Worm (Caenorhabditis elegans): ENCODE results near the gene bca-2.

Gene bca-2

ce11 chrIV:17108200-17108599, 8.2 kb upstream of the bca-2 start:
- TF ChIP-seq arid-1 (GFP tag; conservative IDR thresholded peaks at IDR 0.05) (0 out of 2 replicates have a peak, but pooled peaks have one; percentile 25), mdl-1 (tag; optimal IDR thresholded peaks at IDR 0.05) (no peak), ZK337.2 (GFP tag; IDR thresholded peaks at IDR 0.05) (0 out of 2 replicates have a peak, but pooled peaks have one; percentile 15)

DNA sequence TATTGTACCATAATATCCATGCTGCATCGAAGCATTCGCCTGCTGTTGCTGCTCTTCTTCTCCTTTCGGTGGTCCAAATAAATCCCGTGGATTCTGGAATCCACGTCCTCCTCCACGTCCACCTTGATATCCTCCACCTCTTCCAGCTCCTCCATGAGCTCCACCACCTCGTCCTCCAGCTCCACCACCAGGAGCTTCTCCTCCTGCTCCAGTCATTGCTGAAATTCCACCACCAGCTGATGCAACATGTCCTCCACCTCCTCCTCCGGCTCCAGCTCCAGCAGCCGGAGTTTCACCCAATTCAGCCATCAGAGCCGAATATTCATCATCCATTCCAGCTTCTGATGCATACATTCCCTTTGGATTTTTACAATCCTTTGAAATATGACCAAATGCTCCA, 5.5 kb upstream of the bca-2 start:
- TF ChIP-seq set-16 (GFP tag; IDR thresholded peaks at IDR 0.05) (peak; percentile 88), aha-1 (tag) (peak; percentile 35), mxl-3 (GFP tag; optimal IDR thresholded peaks at IDR 0.05) (no peak)

ce11 chrIV:17104157-17104872, 4.3 kb upstream of the bca-2 start:
- TF ChIP-seq set-16 (GFP tag; IDR thresholded peaks at IDR 0.05) (peak; percentile 78), tag-97 (GFP tag; IDR thresholded peaks at IDR 0.05) (no peak), dpl-1 (GFP tag; optimal IDR thresholded peaks at IDR 0.05) (peak; percentile 5), egl-43 (GFP tag; IDR thresholded peaks at IDR 0.05) (0 out of 2 replicates have a peak, but pooled peaks have one; percentile 26)

- TF ChIP-seq mdl-1 (tag; optimal IDR thresholded peaks at IDR 0.05) (no peak), dmd-8 (GFP tag; IDR thresholded peaks at IDR 0.05) (no peak), egl-27 (tag; optimal IDR thresholded peaks at IDR 0.05) (no peak), D1046.2 (GFP tag; IDR thresholded peaks at IDR 0.05) (no peak), fos-1 (tag; optimal IDR thresholded peaks at IDR 0.05) (no peak), ztf-11 (tag; optimal IDR thresholded peaks at IDR 0.05) (no peak), tra-1 (GFP tag; IDR thresholded peaks at IDR 0.05) (no peak), F10B5.3 (tag; optimal IDR thresholded peaks at IDR 0.05) (no peak), unc-130 (GFP tag; optimal IDR thresholded peaks at IDR 0.05) (no peak), ctbp-1 (GFP tag; IDR thresholded peaks at IDR 0.05) (no peak), egl-43 (GFP tag; IDR thresholded peaks at IDR 0.05) (no peak), nhr-28 (tag; optimal IDR thresholded peaks at IDR 0.05) (no peak), madf-5 (GFP tag; IDR thresholded peaks at IDR 0.05) (no peak), mes-2 (tag; optimal IDR thresholded peaks at IDR 0.05; ENCODE audit: poor library complexity, severe bottlenecking) (no peak), daf-8 (GFP tag; IDR thresholded peaks at IDR 0.05) (no peak)
Observed at ce11 chrIV:17103615-17104014, 3.6 kb upstream of the bca-2 start, which contains the start of gene Y116A8C.30. Y116A8C.30 (minus strand) TSS chrIV:17103715.

DNA sequence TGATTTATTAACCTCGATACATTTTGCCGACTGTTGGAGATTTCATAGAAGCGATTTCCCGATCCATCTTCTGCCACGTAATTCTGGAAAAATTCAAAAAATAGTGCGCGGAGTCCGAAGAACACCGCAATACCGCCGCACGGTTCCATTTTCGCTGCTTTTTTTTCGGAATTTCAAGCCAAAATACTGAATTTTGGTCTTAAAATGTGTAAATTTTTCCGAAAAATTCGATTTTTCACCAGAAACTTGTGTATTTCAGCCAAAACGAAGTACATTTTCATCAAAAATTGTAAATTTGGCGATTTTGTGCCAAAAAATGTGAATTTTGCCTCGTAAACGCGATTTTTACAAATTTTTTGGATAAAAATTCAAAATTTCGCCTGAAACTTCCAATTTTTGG, 3.1 kb upstream of the bca-2 start:
- TF ChIP-seq pqm-1 (tag; optimal IDR thresholded peaks at IDR 0.05) (no peak), tag-97 (GFP tag; IDR thresholded peaks at IDR 0.05) (no peak), aly-2 (tag; optimal IDR thresholded peaks at IDR 0.05) (no peak), pha-4 (GFP tag; IDR thresholded peaks at IDR 0.05) (no peak), pha-4 (tag; optimal IDR thresholded peaks at IDR 0.05) (no peak), aha-1 (tag) (peak; percentile 77), unc-62 (GFP tag; optimal IDR thresholded peaks at IDR 0.05 in 1 of 2) (peak in 1 of 2 experiments; percentile 50), unc-62 (tag; optimal IDR thresholded peaks at IDR 0.05) (no peak), attf-4 (tag; optimal IDR thresholded peaks at IDR 0.05) (no peak), lim-7 (GFP tag; IDR thresholded peaks at IDR 0.05) (no peak), D1046.2 (GFP tag; IDR thresholded peaks at IDR 0.05) (no peak), ZK546.5 (tag; optimal IDR thresholded peaks at IDR 0.05) (no peak), ces-1 (GFP tag; optimal IDR thresholded peaks at IDR 0.05) (no peak)
